Worm (Caenorhabditis elegans): ENCODE data around the gene acr-16.

DNA sequence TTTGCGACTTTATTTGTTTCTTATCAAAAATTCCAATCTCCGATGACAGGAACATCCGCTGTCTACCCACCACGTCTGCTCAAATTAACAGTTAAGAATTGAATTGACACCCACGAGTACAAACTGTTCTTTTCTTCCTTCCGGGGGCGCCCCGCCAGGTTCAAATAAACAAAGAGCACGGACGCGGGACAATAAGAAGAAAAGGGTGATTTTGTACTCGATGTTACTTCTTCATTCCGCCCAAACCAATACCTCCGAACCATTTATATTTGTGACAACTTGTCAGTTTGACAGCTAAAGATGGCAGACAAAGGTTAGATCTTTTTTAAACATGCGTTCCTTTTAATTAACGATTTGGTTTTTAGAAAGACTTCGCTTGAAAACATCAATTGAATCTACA lies 35.2 kb upstream of the acr-16 start, which contains the start of gene otpl-6:
- TF ChIP-seq fkh-6 (tag; optimal IDR thresholded peaks at IDR 0.05) (no peak), pqm-1 (tag; optimal IDR thresholded peaks at IDR 0.05) (no peak), sdc-2 (tag; optimal IDR thresholded peaks at IDR 0.05) (no peak), pha-4 (tag; optimal IDR thresholded peaks at IDR 0.05) (no peak), ttx-3 (tag; optimal IDR thresholded peaks at IDR 0.05) (no peak), hlh-8 (tag; optimal IDR thresholded peaks at IDR 0.05) (no peak), ref-2 (tag; optimal IDR thresholded peaks at IDR 0.05) (no peak), ceh-31 (tag; optimal IDR thresholded peaks at IDR 0.05) (no peak)

Data from whole organism, late embryonic.